Worm (Caenorhabditis elegans): ENCODE measurements around the gene fbxa-185.

- no peak for TF ChIP-seq scrt-1 (GFP tag; IDR thresholded peaks at IDR 0.05)
- TF ChIP-seq ama-1 (optimal IDR thresholded peaks at IDR 0.05) = no peak
- TF ChIP-seq sea-1 (GFP tag; conservative IDR thresholded peaks at IDR 0.05) = no peak
- no peak for TF ChIP-seq ceh-36 (tag; optimal IDR thresholded peaks at IDR 0.05)
- no peak for TF ChIP-seq hnd-1 (tag; optimal IDR thresholded peaks at IDR 0.05)
- TF ChIP-seq tbx-11 (GFP tag; IDR thresholded peaks at IDR 0.05) = no peak
- TF ChIP-seq aly-1 (tag; optimal IDR thresholded peaks at IDR 0.05) = no peak
- TF ChIP-seq B0310.2 (tag; optimal IDR thresholded peaks at IDR 0.05) = no peak
- TF ChIP-seq ceh-13 (GFP tag; optimal IDR thresholded peaks at IDR 0.05) = no peak
- no peak for TF ChIP-seq ets-7 (tag; optimal IDR thresholded peaks at IDR 0.05)
These were observed 30.1 kb upstream of the fbxa-185 start, which contains the start of gene K10G4.5 for ce11 chrV:17301375-17301774.

Data from whole organism, early embryonic.